Worm (Caenorhabditis elegans) whole organism, L4 larva: ENCODE measurements around the gene taco-1.

ENCODE experiments used
- F10B5.3 ChIP-seq: sonication (generic microtip); optimal IDR thresholded peaks from 2 replicates; lab custom pipeline; 2016; ENCODE audit warnings: mild to moderate bottlenecking, missing genetic modification characterization, missing compliant biosample characterization
- F26F4.8 ChIP-seq: fragments of 200-800 bp; sonication (Bioruptor generic); conservative IDR thresholded peaks from 2 replicates; pipeline ENCODE4 v1.3.6; 2022; ENCODE audit warnings: missing genetic modification characterization, missing compliant biosample characterization
- F44E2.7 ChIP-seq: fragments of 200-800 bp; sonication (Bioruptor generic); IDR thresholded peaks from 2 replicates; pipeline ENCODE4 v2.1.2; 2022; ENCODE audit warnings: missing genetic modification characterization, missing compliant biosample characterization
- F49E8.2 ChIP-seq: sonication (generic microtip); optimal IDR thresholded peaks from 2 replicates; lab custom pipeline; 2016; ENCODE audit warnings: missing compliant biosample characterization, mild to moderate bottlenecking, missing genetic modification characterization, borderline replicate concordance
- ZK546.5 ChIP-seq, 2 experiments: sonication (generic microtip); optimal IDR thresholded peaks; 2 replicates each; lab custom pipeline; 2017; ENCODE audit warnings: missing biosample characterization in 2 of 2, missing genetic modification characterization in 2 of 2
- aha-1 ChIP-seq: fragments of 150-350 bp; peaks from one replicate; lab custom pipeline; 2014; ENCODE audit warnings: missing biosample characterization, missing genetic modification characterization
- attf-4 ChIP-seq: sonication (generic microtip); optimal IDR thresholded peaks from 3 replicates; lab custom pipeline; 2017; ENCODE audit warnings: missing biosample characterization, missing genetic modification characterization
- ceh-20 ChIP-seq: fragments of 200-800 bp; sonication (Bioruptor generic); IDR thresholded peaks from 2 replicates; pipeline ENCODE4 v1.3.6; 2022; ENCODE audit warnings: missing genetic modification reagents, missing genetic modification characterization, missing compliant biosample characterization
- ceh-28 ChIP-seq: fragments of 150-350 bp; optimal IDR thresholded peaks from 2 replicates; lab custom pipeline; 2014; ENCODE audit warnings: missing biosample characterization, missing genetic modification reagents, missing genetic modification characterization
- ceh-44 ChIP-seq: fragments of 200-800 bp; sonication (Bioruptor generic); IDR thresholded peaks from 2 replicates; pipeline ENCODE4 v1.3.6; 2022; ENCODE audit warnings: missing genetic modification reagents, missing genetic modification characterization, missing compliant biosample characterization
- cey-2 ChIP-seq: sonication (generic microtip); optimal IDR thresholded peaks from 3 replicates; lab custom pipeline; 2017; ENCODE audit warnings: missing genetic modification characterization, mild to moderate bottlenecking, missing compliant biosample characterization, antibody characterized with exemption, borderline replicate concordance; ENCODE audit not compliant: insufficient read depth
- ctbp-1 ChIP-seq: fragments of 200-800 bp; sonication (Bioruptor generic); IDR thresholded peaks from 2 replicates; pipeline ENCODE4 v1.3.6; 2022; ENCODE audit warnings: missing genetic modification reagents, missing genetic modification characterization, missing compliant biosample characterization
- dpl-1 ChIP-seq: fragments of 150-350 bp; optimal IDR thresholded peaks from 2 replicates; lab custom pipeline; 2014; ENCODE audit warnings: missing biosample characterization, missing genetic modification reagents, missing genetic modification characterization
- duxl-1 ChIP-seq: sonication (generic microtip); optimal IDR thresholded peaks from 2 replicates; lab custom pipeline; 2016; ENCODE audit warnings: mild to moderate bottlenecking, missing genetic modification characterization, moderate library complexity, missing compliant biosample characterization; ENCODE audit not compliant: poor library complexity
- egl-27 ChIP-seq: sonication (generic microtip); optimal IDR thresholded peaks from 3 replicates; lab custom pipeline; 2017; ENCODE audit warnings: missing biosample characterization, missing genetic modification reagents, missing genetic modification characterization
- gei-8 ChIP-seq: fragments of 200-800 bp; sonication (Bioruptor generic); optimal IDR thresholded peaks from 2 replicates; lab custom pipeline; 2018; ENCODE audit warnings: mild to moderate bottlenecking, missing genetic modification characterization, missing compliant biosample characterization
- lin-13 ChIP-seq: fragments of 150-350 bp; optimal IDR thresholded peaks from 2 replicates; lab custom pipeline; 2014; ENCODE audit warnings: missing biosample characterization, missing genetic modification reagents, missing genetic modification characterization
- lsy-2 ChIP-seq, 2 experiments: fragments of 150-350 bp in 1 of 2; sonication (generic microtip) in 1 of 2; optimal IDR thresholded peaks; 2 replicates each; lab custom pipeline; 2014 to 2017; ENCODE audit warnings: missing biosample characterization in 2 of 2, missing genetic modification characterization in 2 of 2
- madf-9 ChIP-seq: fragments of 200-800 bp; sonication (Bioruptor generic); conservative IDR thresholded peaks from 2 replicates; pipeline ENCODE4 v1.3.6; 2022; ENCODE audit warnings: missing genetic modification reagents, missing genetic modification characterization, missing compliant biosample characterization
- mdl-1 ChIP-seq, 2 experiments: fragments of 150-350 bp in 1 of 2; sonication (generic microtip) in 1 of 2; optimal IDR thresholded peaks; 2 replicates each; lab custom pipeline; 2014 to 2017; ENCODE audit warnings: missing biosample characterization in 2 of 2, missing genetic modification characterization in 2 of 2
- mdt-29 ChIP-seq: fragments of 200-800 bp; sonication (Bioruptor generic); IDR thresholded peaks from 2 replicates; pipeline ENCODE4 v1.3.6; 2022; ENCODE audit warnings: missing genetic modification reagents, missing genetic modification characterization, missing compliant biosample characterization
- mes-2 ChIP-seq: sonication (generic microtip); optimal IDR thresholded peaks from 2 replicates; lab custom pipeline; 2016; ENCODE audit warnings: missing genotype, mild to moderate bottlenecking, missing genetic modification characterization, missing compliant biosample characterization; ENCODE audit not compliant: poor library complexity, severe bottlenecking
- mxl-2 ChIP-seq: fragments of 200-800 bp; sonication (Bioruptor generic); conservative IDR thresholded peaks from 2 replicates; pipeline ENCODE4 v1.3.6; 2022; ENCODE audit warnings: missing genetic modification reagents, missing genetic modification characterization, missing compliant biosample characterization
- nhr-102 ChIP-seq: sonication (generic microtip); optimal IDR thresholded peaks from 2 replicates; lab custom pipeline; 2016; ENCODE audit warnings: mild to moderate bottlenecking, missing genetic modification characterization, moderate library complexity, missing compliant biosample characterization
- nhr-28 ChIP-seq: fragments of 150-350 bp; optimal IDR thresholded peaks from 2 replicates; lab custom pipeline; 2014; ENCODE audit warnings: missing biosample characterization, missing genetic modification characterization
- nhr-42 ChIP-seq: fragments of 200-800 bp; sonication (Bioruptor generic); IDR thresholded peaks from 2 replicates; pipeline ENCODE4 v1.3.6; 2022; ENCODE audit warnings: missing genetic modification characterization, missing compliant biosample characterization
- nhr-6 ChIP-seq: fragments of 150-350 bp; optimal IDR thresholded peaks from 2 replicates; lab custom pipeline; 2014; ENCODE audit warnings: missing biosample characterization, missing genetic modification characterization
- pha-4 ChIP-seq, 2 experiments: fragments of 150-350 bp in 1 of 2; fragments of 200-800 bp in 1 of 2; sonication (Bioruptor generic) in 1 of 2; IDR thresholded peaks in 1 of 2; optimal IDR thresholded peaks in 1 of 2; 2 replicates each; pipeline versions ENCODE4 v1.3.6 to Lab custom; 2014 to 2022; ENCODE audit warnings: missing genetic modification characterization in 2 of 2, missing genetic modification reagents in 2 of 2, missing biosample characterization in 1 of 2, missing compliant biosample characterization in 1 of 2
- pqm-1 ChIP-seq: sonication (generic microtip); optimal IDR thresholded peaks from 2 replicates; lab custom pipeline; 2017; ENCODE audit warnings: missing biosample characterization, missing genetic modification characterization
- sdz-12 ChIP-seq: fragments of 200-800 bp; sonication (Bioruptor generic); optimal IDR thresholded peaks from 2 replicates; lab custom pipeline; 2018; ENCODE audit warnings: mild to moderate bottlenecking, missing genetic modification characterization, missing compliant biosample characterization
- set-16 ChIP-seq: fragments of 200-800 bp; sonication (Bioruptor generic); IDR thresholded peaks from 2 replicates; pipeline ENCODE4 v1.3.6; 2022; ENCODE audit warnings: missing genetic modification reagents, missing genetic modification characterization, missing compliant biosample characterization
- skn-1 ChIP-seq: fragments of 150-350 bp; optimal IDR thresholded peaks from 2 replicates; lab custom pipeline; 2014; ENCODE audit warnings: missing biosample characterization, missing genetic modification characterization
- spr-1 ChIP-seq: sonication (generic microtip); optimal IDR thresholded peaks from 2 replicates; lab custom pipeline; 2016; ENCODE audit warnings: mild to moderate bottlenecking, missing genetic modification characterization, missing compliant biosample characterization
- tag-97 ChIP-seq: fragments of 200-800 bp; sonication (Bioruptor generic); IDR thresholded peaks from 2 replicates; pipeline ENCODE4 v1.3.6; 2022; ENCODE audit warnings: missing genetic modification characterization, missing compliant biosample characterization
- tra-1 ChIP-seq: fragments of 200-800 bp; sonication (Bioruptor generic); IDR thresholded peaks from 2 replicates; pipeline ENCODE4 v1.3.6; 2022; ENCODE audit warnings: missing genetic modification reagents, missing genetic modification characterization, missing compliant biosample characterization
- unc-62 ChIP-seq, 3 experiments: fragments of 150-350 bp in 1 of 3; sonication (generic microtip); optimal IDR thresholded peaks in 2 of 3; peaks in 1 of 3; 1 replicate in 1 of 3; 2 replicates in 2 of 3; lab custom pipeline; 2014 to 2017; ENCODE audit warnings: missing biosample characterization in 3 of 3, missing genetic modification characterization in 3 of 3, missing genetic modification reagents in 3 of 3, missing genotype in 1 of 3

taco-1 gene

DNA sequence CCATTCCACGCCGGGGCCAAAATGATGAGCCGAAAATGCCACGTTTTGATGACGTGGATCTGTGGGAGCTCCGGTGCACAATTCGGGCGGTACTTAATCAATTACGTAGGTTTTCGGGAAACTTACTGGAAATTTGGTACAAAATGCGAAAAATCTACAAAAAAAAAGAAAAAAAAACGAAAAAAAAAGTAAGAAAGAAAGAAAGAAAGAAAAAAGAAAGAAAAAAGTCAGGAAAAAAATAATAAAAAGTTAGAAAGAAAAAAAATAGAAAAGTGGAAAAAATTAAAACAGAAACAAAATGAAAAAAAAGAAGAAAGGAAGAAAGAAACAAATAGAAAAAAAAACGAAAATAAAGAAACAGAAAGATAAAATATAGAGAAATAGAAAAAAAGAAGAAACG, 29.0 kb downstream of the taco-1 start:
- TF ChIP-seq tag-97 (GFP tag; lab: Robert Waterston, UW) (no peak), mes-2 (tag; lab: Kevin White, UChicago) (no peak), mdt-29 (GFP tag; lab: Robert Waterston, UW) (no peak), lin-13 (no peak), aha-1 (peak; percentile 99), ZK546.5 (tag; optimal IDR thresholded peaks at IDR 0.05; lab: Kevin White, UChicago) (peak in 1 of 2 experiments; percentile 15), egl-27 (tag; lab: Kevin White, UChicago) (peak; percentile 35), set-16 (GFP tag; lab: Robert Waterston, UW) (no peak), ceh-28 (tag; lab: Kevin White, UChicago) (no peak), mdl-1 (tag; optimal IDR thresholded peaks at IDR 0.05; lab: Kevin White, UChicago) (no peak), gei-8 (GFP tag; lab: Kevin White, UChicago) (no peak), spr-1 (tag; lab: Kevin White, UChicago) (no peak), pha-4 (GFP tag; IDR thresholded peaks at IDR 0.05; lab: Robert Waterston, UW) (no peak), pha-4 (tag; optimal IDR thresholded peaks at IDR 0.05; lab: Kevin White, UChicago) (no peak), attf-4 (tag; lab: Kevin White, UChicago) (peak; percentile 18), unc-62 (GFP tag; optimal IDR thresholded peaks at IDR 0.05 in 1 of 2; lab: Kevin White, UChicago) (no peak), unc-62 (tag; optimal IDR thresholded peaks at IDR 0.05; lab: Kevin White, UChicago) (no peak), ctbp-1 (GFP tag; lab: Robert Waterston, UW) (no peak), nhr-102 (tag; lab: Kevin White, UChicago) (no peak), tra-1 (no peak), lsy-2 (tag; optimal IDR thresholded peaks at IDR 0.05; lab: Kevin White, UChicago) (no peak), nhr-42 (no peak), ceh-44 (GFP tag; lab: Robert Waterston, UW) (no peak)

ce11 chrIII:315160-315559, 31.2 kb downstream of the taco-1 start, which contains the start of gene Y50D7A.10:
Gene Y50D7A.10, plus strand, starts transcription at chrIII:315460.
- TF ChIP-seq skn-1 (no peak), nhr-28 (no peak), F10B5.3 (tag; lab: Kevin White, UChicago) (no peak), nhr-6 (tag; lab: Kevin White, UChicago) (no peak), duxl-1 (no peak), spr-1 (tag; lab: Kevin White, UChicago) (no peak), sdz-12 (GFP tag; lab: Kevin White, UChicago) (no peak), nhr-102 (tag; lab: Kevin White, UChicago) (no peak), F44E2.7 (GFP tag; lab: Robert Waterston, UW) (no peak), cey-2 (no peak), mxl-2 (no peak), F49E8.2 (tag; lab: Kevin White, UChicago) (no peak), pqm-1 (no peak), set-16 (GFP tag; lab: Robert Waterston, UW) (no peak), madf-9 (no peak), dpl-1 (GFP tag; lab: Kevin White, UChicago) (no peak), F26F4.8 (GFP tag; lab: Robert Waterston, UW) (no peak), ceh-20 (GFP tag; lab: Robert Waterston, UW) (no peak)
